Fruit fly (Drosophila melanogaster) whole organism, wandering third instar larva: ENCODE measurements around the gene CG7059.

Experiments
- Abd-B ChIP-seq: fragments of >200 bp; optimal IDR thresholded peaks from 2 replicates; lab custom pipeline; 2017; ENCODE audit warnings: missing biosample characterization, missing genetic modification characterization
- CG32264 ChIP-seq: fragments of 200-800 bp; sonication (Bioruptor generic); optimal IDR thresholded peaks from 2 replicates; lab custom pipeline; 2016; ENCODE audit warnings: missing biosample characterization, missing genetic modification characterization
- CG9705 ChIP-seq: fragments of 200-800 bp; sonication (Bioruptor generic); optimal IDR thresholded peaks from 2 replicates; lab custom pipeline; 2018; ENCODE audit warnings: missing biosample characterization, mild to moderate bottlenecking, missing genetic modification characterization
- CrebA ChIP-seq: fragments of 200-800 bp; sonication (Bioruptor generic); optimal IDR thresholded peaks from 2 replicates; lab custom pipeline; 2016; ENCODE audit warnings: missing biosample characterization, mild to moderate bottlenecking, missing genetic modification characterization, borderline replicate concordance
- Dfd ChIP-seq: fragments of >200 bp; optimal IDR thresholded peaks from 2 replicates; lab custom pipeline; 2017; ENCODE audit warnings: missing biosample characterization, missing genetic modification characterization
- Dif ChIP-seq: fragments of 200-275, 200-300 bp; sonication (Bioruptor generic); optimal IDR thresholded peaks from 2 replicates; lab custom pipeline; 2018; ENCODE audit warnings: missing biosample characterization, missing genetic modification characterization; ENCODE audit not compliant: partially characterized antibody
- GATAd ChIP-seq: sonication (Bioruptor generic); optimal IDR thresholded peaks from 2 replicates; lab custom pipeline; 2016; ENCODE audit warnings: missing biosample characterization, missing genetic modification characterization
- HLH106 ChIP-seq: fragments of 200-800 bp; optimal IDR thresholded peaks from 3 replicates; lab custom pipeline; 2019; ENCODE audit warnings: missing biosample characterization, mild to moderate bottlenecking, missing genetic modification characterization, moderate library complexity
- Hnf4 ChIP-seq: fragments of 200-800 bp; sonication (Bioruptor generic); optimal IDR thresholded peaks from 2 replicates; lab custom pipeline; 2016; ENCODE audit warnings: missing biosample characterization, mild to moderate bottlenecking, missing genetic modification characterization
- Hr78 ChIP-seq: fragments of >200 bp; optimal IDR thresholded peaks from 2 replicates; lab custom pipeline; 2017; ENCODE audit warnings: missing biosample characterization, missing genetic modification characterization
- Hr83 ChIP-seq: fragments of 200-300 bp; sonication (Bioruptor generic); optimal IDR thresholded peaks from 2 replicates; lab custom pipeline; 2016; ENCODE audit warnings: missing biosample characterization, mild to moderate bottlenecking, missing genetic modification characterization, moderate library complexity; ENCODE audit not compliant: poor library complexity, severe bottlenecking
- Jra ChIP-seq: sonication (Bioruptor generic); optimal IDR thresholded peaks from 2 replicates; lab custom pipeline; 2016; ENCODE audit warnings: missing biosample characterization, missing genetic modification characterization
- Mio ChIP-seq: sonication (Bioruptor generic); optimal IDR thresholded peaks from 2 replicates; lab custom pipeline; 2016; ENCODE audit warnings: missing biosample characterization, missing genetic modification characterization
- Myc ChIP-seq: fragments of >200 bp; optimal IDR thresholded peaks from 2 replicates; lab custom pipeline; 2017
- N ChIP-seq: fragments of >200 bp; optimal IDR thresholded peaks from 2 replicates; lab custom pipeline; 2018; ENCODE audit warnings: missing biosample characterization, missing external identifiers, missing genetic modification characterization
- OdsH ChIP-seq: fragments of 200-800 bp; sonication (Bioruptor generic); optimal IDR thresholded peaks from 2 replicates; lab custom pipeline; 2016; ENCODE audit warnings: missing biosample characterization, mild to moderate bottlenecking, missing genetic modification characterization
- Rel ChIP-seq, 2 experiments: fragments of 200-800 bp; sonication (Bioruptor generic) in 1 of 2; optimal IDR thresholded peaks; 2 replicates in 1 of 2; 3 replicates in 1 of 2; lab custom pipeline; 2016 to 2019; ENCODE audit warnings: mild to moderate bottlenecking in 2 of 2, missing biosample characterization in 2 of 2, missing genetic modification characterization in 2 of 2, moderate library complexity in 1 of 2
- Sp1 ChIP-seq: fragments of 200-800 bp; sonication (Bioruptor generic); optimal IDR thresholded peaks from 3 replicates; lab custom pipeline; 2019; ENCODE audit warnings: missing biosample characterization, mild to moderate bottlenecking, missing genetic modification characterization, moderate library complexity
- Vsx2 ChIP-seq: fragments of 200-300, 225-300 bp; sonication (Bioruptor generic); optimal IDR thresholded peaks from 2 replicates; lab custom pipeline; 2018; ENCODE audit warnings: missing biosample characterization, missing genetic modification characterization; ENCODE audit not compliant: partially characterized antibody
- br ChIP-seq: fragments of 200-800 bp; sonication (Bioruptor generic); optimal IDR thresholded peaks from 2 replicates; lab custom pipeline; 2016; ENCODE audit warnings: missing biosample characterization, missing genetic modification characterization
- brk ChIP-seq: fragments of 200-800 bp; sonication (Bioruptor generic); optimal IDR thresholded peaks from 2 replicates; lab custom pipeline; 2016; ENCODE audit warnings: missing biosample characterization, mild to moderate bottlenecking, missing genetic modification characterization
- dl ChIP-seq, 2 experiments: fragments of 175-275, 200-275 bp in 1 of 2; fragments of 200-275 bp in 1 of 2; sonication (Bioruptor generic); optimal IDR thresholded peaks; lab custom pipeline; 2018; ENCODE audit warnings: mild to moderate bottlenecking in 2 of 2, missing biosample characterization in 2 of 2, missing genetic modification characterization in 2 of 2, moderate library complexity in 2 of 2; ENCODE audit not compliant: partially characterized antibody in 2 of 2, insufficient read depth in 1 of 2
- dmrt93B ChIP-seq: fragments of 200-800 bp; sonication (Bioruptor generic); optimal IDR thresholded peaks from 2 replicates; lab custom pipeline; 2018; ENCODE audit warnings: missing biosample characterization, mild to moderate bottlenecking, missing genetic modification characterization
- dsf ChIP-seq: sonication (Bioruptor generic); optimal IDR thresholded peaks from 2 replicates; lab custom pipeline; 2016; ENCODE audit warnings: missing biosample characterization, missing genetic modification characterization, borderline replicate concordance
- ey ChIP-seq: fragments of 200-800 bp; sonication (Bioruptor generic); optimal IDR thresholded peaks from 2 replicates; lab custom pipeline; 2016; ENCODE audit warnings: missing biosample characterization, missing genetic modification characterization
- foxo ChIP-seq, 2 experiments: fragments of 200-800 bp; sonication (Bioruptor generic); optimal IDR thresholded peaks; 2 replicates in 1 of 2; 3 replicates in 1 of 2; lab custom pipeline; 2016 to 2017; ENCODE audit warnings: missing biosample characterization in 2 of 2, missing genetic modification characterization in 2 of 2
- fru ChIP-seq: fragments of 200-800 bp; sonication (Bioruptor generic); optimal IDR thresholded peaks from 3 replicates; lab custom pipeline; 2016; ENCODE audit warnings: missing biosample characterization, mild to moderate bottlenecking, missing genetic modification characterization
- h ChIP-seq: fragments of 200-800 bp; sonication (Bioruptor generic); optimal IDR thresholded peaks from 3 replicates; lab custom pipeline; 2016; ENCODE audit warnings: missing biosample characterization, mild to moderate bottlenecking, missing genetic modification characterization
- jim ChIP-seq: fragments of 175-275, 200-325 bp; sonication (Bioruptor generic); optimal IDR thresholded peaks from 2 replicates; lab custom pipeline; 2016; ENCODE audit warnings: missing biosample characterization, mild to moderate bottlenecking, missing genetic modification characterization
- lola ChIP-seq: fragments of >200 bp; optimal IDR thresholded peaks from 2 replicates; lab custom pipeline; 2017; ENCODE audit warnings: missing biosample characterization, missing genetic modification characterization
- pan ChIP-seq: fragments of >200 bp; optimal IDR thresholded peaks from 2 replicates; lab custom pipeline; 2017
- psq ChIP-seq: fragments of 200-800 bp; sonication (Bioruptor generic); optimal IDR thresholded peaks from 3 replicates; lab custom pipeline; 2017; ENCODE audit warnings: missing biosample characterization, mild to moderate bottlenecking, missing genetic modification characterization, moderate library complexity
- rgr ChIP-seq: fragments of 200-800 bp; sonication (Bioruptor generic); optimal IDR thresholded peaks from 3 replicates; lab custom pipeline; 2016; ENCODE audit warnings: missing biosample characterization, mild to moderate bottlenecking, missing genetic modification characterization
- sage ChIP-seq: fragments of 200-800 bp; sonication (Bioruptor generic); optimal IDR thresholded peaks from 2 replicates; lab custom pipeline; 2016; ENCODE audit warnings: missing biosample characterization, mild to moderate bottlenecking, missing genetic modification characterization
- sv ChIP-seq: fragments of 200-800 bp; sonication (Bioruptor generic); optimal IDR thresholded peaks from 3 replicates; lab custom pipeline; 2016; ENCODE audit warnings: missing biosample characterization, missing genetic modification characterization
- tai ChIP-seq: sonication (Bioruptor generic); optimal IDR thresholded peaks from 2 replicates; lab custom pipeline; 2016; ENCODE audit warnings: missing biosample characterization, missing genetic modification characterization
- usp ChIP-seq: fragments of >200 bp; optimal IDR thresholded peaks from 2 replicates; lab custom pipeline; 2017; ENCODE audit warnings: missing biosample characterization, missing genetic modification characterization
- woc ChIP-seq: sonication (Bioruptor generic); optimal IDR thresholded peaks from 2 replicates; lab custom pipeline; 2016; ENCODE audit warnings: missing biosample characterization, mild to moderate bottlenecking, missing genetic modification characterization

Gene CG7059

DNA sequence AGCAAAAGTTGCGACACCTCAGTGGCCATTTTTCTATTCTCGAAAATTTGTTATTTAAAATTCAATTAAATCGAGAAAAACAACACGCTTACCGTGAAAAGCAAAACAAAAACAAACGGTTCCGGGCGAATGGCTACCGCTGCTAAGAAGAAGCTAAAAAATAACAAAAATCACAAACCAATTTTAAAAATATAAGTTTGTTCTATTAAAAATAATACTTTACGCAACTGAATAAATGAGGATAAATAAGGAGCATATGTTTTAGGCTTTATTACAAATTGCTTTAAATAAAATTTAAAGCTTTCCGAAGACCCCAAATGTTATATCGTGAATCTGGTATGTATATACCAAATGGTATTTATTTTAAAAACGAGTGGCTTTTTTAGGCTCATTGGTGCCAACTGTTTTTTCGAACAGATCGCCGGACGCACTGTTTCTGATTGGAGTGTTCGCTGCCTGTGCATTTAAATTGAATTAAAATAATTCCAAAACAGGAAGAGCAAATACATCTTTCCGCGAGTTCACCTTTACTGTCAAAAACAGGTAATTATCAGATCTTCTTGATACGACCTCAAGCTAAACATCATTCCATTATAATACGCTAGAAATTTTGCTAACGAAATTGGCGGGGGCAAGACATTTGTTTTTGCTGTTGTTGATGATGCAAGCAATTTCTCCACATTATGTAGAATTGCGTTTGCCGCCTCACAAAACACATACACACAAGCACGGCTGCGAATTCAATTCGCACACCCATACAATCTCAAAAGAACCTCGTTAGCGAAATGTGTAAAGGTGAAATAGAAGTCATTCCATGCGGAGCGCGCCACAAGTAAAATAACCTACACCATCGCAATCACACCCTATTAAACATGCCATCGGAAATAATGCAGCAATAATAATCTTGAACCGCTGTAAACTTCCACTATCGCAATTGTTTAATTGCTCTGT lies 22.2 kb upstream of the CG7059 start, which contains the start of the genes Polr3F and PyK:
Gene Polr3F, minus strand, starts transcription at position 248 of the 951 bp plus-strand sequence.
Gene PyK, plus strand, starts transcription at position 411 of the 951 bp plus-strand sequence.
- no peak for TF ChIP-seq jim (GFP tag; lab: Kevin White, UChicago)
- peak in 1 of 2 experiments; percentile 42 for TF ChIP-seq foxo (GFP tag; optimal IDR thresholded peaks at IDR 0.05; lab: Kevin White, UChicago)
- TF ChIP-seq Vsx2 (GFP tag; lab: Kevin White, UChicago): no peak
- no peak for TF ChIP-seq Hr83 (GFP tag; lab: Kevin White, UChicago)
- no peak for TF ChIP-seq tai (GFP tag; lab: Kevin White, UChicago)
- peak; percentile 8 for TF ChIP-seq rgr (GFP tag; lab: Kevin White, UChicago)
- TF ChIP-seq pan: no peak
- TF ChIP-seq psq (GFP tag; lab: Kevin White, UChicago): no peak
- peak; percentile 14 for TF ChIP-seq OdsH (GFP tag; lab: Kevin White, UChicago)
- no peak for TF ChIP-seq CG32264
- TF ChIP-seq Hr78 (GFP tag; lab: Kevin White, UChicago): no peak
- TF ChIP-seq Abd-B: no peak
- TF ChIP-seq Sp1: peak; percentile 31
- TF ChIP-seq fru (GFP tag; lab: Kevin White, UChicago): no peak
- TF ChIP-seq sv (GFP tag; lab: Kevin White, UChicago): peak; percentile 50
- TF ChIP-seq CG9705 (GFP tag; lab: Kevin White, UChicago): peak; percentile 12
- no peak for TF ChIP-seq Dfd
- TF ChIP-seq woc: no peak
- no peak for TF ChIP-seq br
- no peak for TF ChIP-seq Rel (GFP tag; optimal IDR thresholded peaks at IDR 0.05; lab: Kevin White, UChicago)
- peak; percentile 10 for TF ChIP-seq Rel (tag; optimal IDR thresholded peaks at IDR 0.05; lab: Kevin White, UChicago)
- peak; percentile 46 for TF ChIP-seq h (GFP tag; lab: Kevin White, UChicago)
- no peak for TF ChIP-seq N (GFP tag; lab: Kevin White, UChicago)
- peak; percentile 37 for TF ChIP-seq Hnf4 (GFP tag; lab: Kevin White, UChicago)
- TF ChIP-seq GATAd: no peak
- TF ChIP-seq Myc: peak; percentile 0
- TF ChIP-seq dl (GFP tag; optimal IDR thresholded peaks at IDR 0.05; lab: Kevin White, UChicago; ENCODE audit: insufficient read depth in 1 of 2, partially characterized antibody in 2 of 2): no peak
- no peak for TF ChIP-seq brk (GFP tag; lab: Kevin White, UChicago)
- TF ChIP-seq lola (GFP tag; lab: Kevin White, UChicago): no peak
- no peak for TF ChIP-seq sage (GFP tag; lab: Kevin White, UChicago)
- no peak for TF ChIP-seq Mio (GFP tag; lab: Kevin White, UChicago)
- no peak for TF ChIP-seq dmrt93B (GFP tag; lab: Kevin White, UChicago)
- TF ChIP-seq ey: peak; percentile 28
- peak; percentile 53 for TF ChIP-seq dsf (GFP tag; lab: Kevin White, UChicago)
- TF ChIP-seq Dif: no peak
- no peak for TF ChIP-seq CrebA (GFP tag; lab: Kevin White, UChicago)
- no peak for TF ChIP-seq usp (GFP tag; lab: Kevin White, UChicago)
- peak; percentile 19 for TF ChIP-seq Jra (GFP tag; lab: Kevin White, UChicago)
- TF ChIP-seq HLH106 (tag; lab: Kevin White, UChicago): peak; percentile 28
